Worm (Caenorhabditis elegans) whole organism, young adult: ENCODE results near the gene glb-10.

ENCODE experiments used
- B0019.2 ChIP-seq: fragments of 200-800 bp; sonication (Bioruptor generic); conservative IDR thresholded peaks from 2 replicates; pipeline ENCODE4 v1.3.6; 2022; ENCODE audit warnings: missing genetic modification reagents, missing genetic modification characterization, missing compliant biosample characterization
- B0261.1 ChIP-seq: sonication (generic microtip); optimal IDR thresholded peaks from 2 replicates; lab custom pipeline; 2016; ENCODE audit warnings: mild to moderate bottlenecking, missing genetic modification characterization, moderate library complexity, missing compliant biosample characterization
- B0336.3 ChIP-seq: fragments of 200-800 bp; sonication (Bioruptor generic); IDR thresholded peaks from 2 replicates; pipeline ENCODE4 v1.3.6; 2022; ENCODE audit warnings: missing genetic modification characterization, missing compliant biosample characterization
- C17E4.6 ChIP-seq: fragments of 200-800 bp; sonication (Bioruptor generic); IDR thresholded peaks from 2 replicates; pipeline ENCODE4 v1.3.6; 2022; ENCODE audit warnings: missing genetic modification reagents, missing genetic modification characterization, missing compliant biosample characterization
- F23B12.7 ChIP-seq: sonication (generic microtip); optimal IDR thresholded peaks from 2 replicates; lab custom pipeline; 2017; ENCODE audit warnings: missing genetic modification characterization, mild to moderate bottlenecking, missing compliant biosample characterization, antibody characterized with exemption, moderate library complexity; ENCODE audit not compliant: insufficient read depth
- F33H1.4 ChIP-seq: fragments of 200-800 bp; sonication (Bioruptor generic); IDR thresholded peaks from 2 replicates; pipeline ENCODE4 v1.3.6; 2022; ENCODE audit warnings: missing genetic modification reagents, missing genetic modification characterization, missing compliant biosample characterization
- F55B11.4 ChIP-seq: sonication (generic microtip); optimal IDR thresholded peaks from 2 replicates; lab custom pipeline; 2016; ENCODE audit warnings: missing compliant biosample characterization, missing genetic modification characterization, borderline replicate concordance; ENCODE audit not compliant: insufficient read depth
- F57A8.1 ChIP-seq: fragments of 200-800 bp; sonication (Bioruptor generic); optimal IDR thresholded peaks from 2 replicates; lab custom pipeline; 2018; ENCODE audit warnings: mild to moderate bottlenecking, missing genetic modification characterization, moderate library complexity, missing compliant biosample characterization
- F57C9.4 ChIP-seq: sonication (generic microtip); optimal IDR thresholded peaks from 2 replicates; lab custom pipeline; 2017; ENCODE audit warnings: mild to moderate bottlenecking, missing genetic modification characterization, missing compliant biosample characterization
- T07F8.4 ChIP-seq: sonication (generic microtip); optimal IDR thresholded peaks from 2 replicates; lab custom pipeline; 2016; ENCODE audit warnings: mild to moderate bottlenecking, missing genetic modification characterization, moderate library complexity, missing compliant biosample characterization
- T26A5.8 ChIP-seq: sonication (generic microtip); optimal IDR thresholded peaks from 2 replicates; lab custom pipeline; 2016; ENCODE audit warnings: missing genetic modification characterization, missing compliant biosample characterization
- Y53F4B.3 ChIP-seq: fragments of 200-800 bp; sonication (Bioruptor generic); IDR thresholded peaks from 2 replicates; pipeline ENCODE4 v1.3.6; 2022; ENCODE audit warnings: missing genetic modification reagents, missing genetic modification characterization, missing compliant biosample characterization
- Y53G8AR.9 ChIP-seq: fragments of 200-800 bp; sonication (Bioruptor generic); conservative IDR thresholded peaks from 2 replicates; pipeline ENCODE4 v1.3.6; 2022; ENCODE audit warnings: missing genetic modification reagents, missing genetic modification characterization, missing compliant biosample characterization
- Y79H2A.3 ChIP-seq: fragments of 200-800 bp; sonication (Bioruptor generic); conservative IDR thresholded peaks from 2 replicates; pipeline ENCODE4 v1.3.6; 2022; ENCODE audit warnings: missing genetic modification reagents, missing genetic modification characterization, missing compliant biosample characterization
- ZK185.1 ChIP-seq: sonication (generic microtip); optimal IDR thresholded peaks from 2 replicates; lab custom pipeline; 2016; ENCODE audit warnings: mild to moderate bottlenecking, missing genetic modification characterization, missing compliant biosample characterization; ENCODE audit not compliant: poor library complexity, severe bottlenecking
- aptf-3 ChIP-seq: fragments of 200-800 bp; sonication (Bioruptor generic); IDR thresholded peaks from 2 replicates; pipeline ENCODE4 v1.3.6; 2022; ENCODE audit warnings: missing genetic modification characterization, missing compliant biosample characterization
- atf-7 ChIP-seq: sonication (generic microtip); optimal IDR thresholded peaks from 2 replicates; lab custom pipeline; 2017; ENCODE audit warnings: mild to moderate bottlenecking, missing genetic modification characterization, missing compliant biosample characterization
- bed-1 ChIP-seq: fragments of 200-800 bp; sonication (Bioruptor generic); IDR thresholded peaks from 2 replicates; pipeline ENCODE4 v1.3.6; 2022; ENCODE audit warnings: missing genetic modification reagents, missing genetic modification characterization, missing compliant biosample characterization
- bed-2 ChIP-seq: fragments of 200-800 bp; sonication (Bioruptor generic); IDR thresholded peaks from 2 replicates; pipeline ENCODE4 v1.3.6; 2022; ENCODE audit warnings: missing genetic modification reagents, missing genetic modification characterization, missing compliant biosample characterization
- ccch-3 ChIP-seq: fragments of 200-800 bp; sonication (Bioruptor generic); optimal IDR thresholded peaks from 2 replicates; lab custom pipeline; 2018; ENCODE audit warnings: mild to moderate bottlenecking, missing genetic modification characterization, missing compliant biosample characterization
- ceh-27 ChIP-seq: fragments of 200-800 bp; sonication (Bioruptor generic); optimal IDR thresholded peaks from 2 replicates; lab custom pipeline; 2018; ENCODE audit warnings: mild to moderate bottlenecking, missing genetic modification characterization, moderate library complexity, missing compliant biosample characterization
- dpff-1 ChIP-seq: sonication (generic microtip); optimal IDR thresholded peaks from 2 replicates; lab custom pipeline; 2017; ENCODE audit warnings: mild to moderate bottlenecking, missing genetic modification characterization, missing compliant biosample characterization
- dpl-1 ChIP-seq: fragments of 150-350 bp; optimal IDR thresholded peaks from 2 replicates; lab custom pipeline; 2014; ENCODE audit warnings: missing biosample characterization, missing genetic modification reagents, missing genetic modification characterization
- efl-1 ChIP-seq: fragments of 150-350 bp; optimal IDR thresholded peaks from 2 replicates; lab custom pipeline; 2014; ENCODE audit warnings: missing biosample characterization, missing genetic modification reagents, missing genetic modification characterization
- egrh-3 ChIP-seq: fragments of 200-800 bp; sonication (Bioruptor generic); IDR thresholded peaks from 2 replicates; pipeline ENCODE4 v1.3.6; 2022; ENCODE audit warnings: missing genetic modification reagents, missing genetic modification characterization, missing compliant biosample characterization
- gei-17 ChIP-seq: fragments of 200-800 bp; sonication (Bioruptor generic); optimal IDR thresholded peaks from 2 replicates; lab custom pipeline; 2018; ENCODE audit warnings: mild to moderate bottlenecking, missing genetic modification characterization, missing compliant biosample characterization
- him-1 ChIP-seq: sonication (generic microtip); optimal IDR thresholded peaks from 2 replicates; lab custom pipeline; 2016; ENCODE audit warnings: missing genotype, missing genetic modification reagents, missing genetic modification characterization, missing compliant biosample characterization
- hlh-12 ChIP-seq: sonication (generic microtip); optimal IDR thresholded peaks from 2 replicates; lab custom pipeline; 2016; ENCODE audit warnings: missing genetic modification characterization, missing compliant biosample characterization
- hlh-26 ChIP-seq: fragments of 200-800 bp; sonication (Bioruptor generic); conservative IDR thresholded peaks from 2 replicates; pipeline ENCODE4 v1.3.6; 2022; ENCODE audit warnings: missing genetic modification reagents, missing genetic modification characterization, missing compliant biosample characterization
- hmg-20 ChIP-seq: fragments of 200-800 bp; sonication (Bioruptor generic); IDR thresholded peaks from 2 replicates; pipeline ENCODE4 v1.3.6; 2022; ENCODE audit warnings: missing genetic modification reagents, missing genetic modification characterization, missing compliant biosample characterization
- hsf-1 ChIP-seq: fragments of 200-800 bp; sonication (Bioruptor generic); IDR thresholded peaks from 2 replicates; pipeline ENCODE4 v1.3.6; 2022; ENCODE audit warnings: missing genetic modification reagents, missing genetic modification characterization, missing compliant biosample characterization
- lag-1 ChIP-seq: fragments of 200-800 bp; sonication (Bioruptor generic); IDR thresholded peaks from 2 replicates; pipeline ENCODE4 v1.3.6; 2022; ENCODE audit warnings: missing genetic modification reagents, missing genetic modification characterization, missing compliant biosample characterization
- lir-1 ChIP-seq: fragments of 200-800 bp; sonication (Bioruptor generic); conservative IDR thresholded peaks from 2 replicates; pipeline ENCODE4 v1.3.6; 2022; ENCODE audit warnings: missing genetic modification reagents, missing genetic modification characterization, missing compliant biosample characterization
- lsl-1 ChIP-seq: fragments of 200-800 bp; sonication (Bioruptor generic); optimal IDR thresholded peaks from 2 replicates; lab custom pipeline; 2018; ENCODE audit warnings: mild to moderate bottlenecking, missing genetic modification characterization, moderate library complexity, missing compliant biosample characterization
- madf-10 ChIP-seq: sonication (generic microtip); optimal IDR thresholded peaks from 2 replicates; lab custom pipeline; 2016; ENCODE audit warnings: mild to moderate bottlenecking, missing genetic modification characterization, missing compliant biosample characterization
- madf-8 ChIP-seq: fragments of 200-800 bp; sonication (Bioruptor generic); conservative IDR thresholded peaks from 2 replicates; pipeline ENCODE4 v1.3.6; 2022; ENCODE audit warnings: missing genetic modification reagents, missing genetic modification characterization, missing compliant biosample characterization
- mcd-1 ChIP-seq: fragments of 200-800 bp; sonication (Bioruptor generic); IDR thresholded peaks from 2 replicates; pipeline ENCODE4 v1.3.6; 2022; ENCODE audit warnings: missing genetic modification reagents, missing genetic modification characterization, missing compliant biosample characterization
- mel-28 ChIP-seq: sonication (generic microtip); optimal IDR thresholded peaks from 2 replicates; lab custom pipeline; 2016; ENCODE audit warnings: borderline replicate concordance, mild to moderate bottlenecking, missing genetic modification characterization, missing compliant biosample characterization
- nhr-179 ChIP-seq: sonication (generic microtip); optimal IDR thresholded peaks from 2 replicates; lab custom pipeline; 2016; ENCODE audit warnings: mild to moderate bottlenecking, missing genetic modification characterization, missing compliant biosample characterization
- nhr-90 ChIP-seq: sonication (generic microtip); optimal IDR thresholded peaks from 2 replicates; lab custom pipeline; 2016; ENCODE audit warnings: missing genotype, mild to moderate bottlenecking, missing genetic modification characterization, missing compliant biosample characterization
- pha-4 ChIP-seq: fragments of 150-350 bp; sonication (generic microtip); optimal IDR thresholded peaks from 2 replicates; lab custom pipeline; 2014; ENCODE audit warnings: missing biosample characterization, missing genetic modification reagents, missing genetic modification characterization
- rcor-1 ChIP-seq: fragments of 200-800 bp; sonication (Bioruptor generic); IDR thresholded peaks from 2 replicates; pipeline ENCODE4 v1.3.6; 2022; ENCODE audit warnings: missing genetic modification reagents, missing genetic modification characterization, missing compliant biosample characterization
- rpc-1 ChIP-seq, 2 experiments: fragments of 150-350 bp in 1 of 2; sonication (generic microtip) in 1 of 2; optimal IDR thresholded peaks; 2 replicates each; lab custom pipeline; 2014 to 2018; ENCODE audit warnings: missing biosample characterization in 1 of 2, missing genetic modification characterization in 1 of 2, missing genetic modification reagents in 1 of 2, missing genotype in 1 of 2
- sdz-38 ChIP-seq: sonication (generic microtip); optimal IDR thresholded peaks from 2 replicates; lab custom pipeline; 2016; ENCODE audit warnings: missing genotype, missing genetic modification characterization, missing compliant biosample characterization
- tbp1 ChIP-seq: fragments of 200-800 bp; sonication (Bioruptor generic); optimal IDR thresholded peaks from 2 replicates; lab custom pipeline; 2018; ENCODE audit warnings: mild to moderate bottlenecking, missing genetic modification characterization, missing compliant biosample characterization
- unc-130 ChIP-seq: sonication (generic microtip); optimal IDR thresholded peaks from 2 replicates; lab custom pipeline; 2016; ENCODE audit warnings: missing genetic modification reagents, missing genetic modification characterization, missing compliant biosample characterization
- zfh-2 ChIP-seq: fragments of 200-800 bp; sonication (Bioruptor generic); conservative IDR thresholded peaks from 2 replicates; pipeline ENCODE4 v1.3.6; 2022; ENCODE audit warnings: missing genetic modification reagents, missing genetic modification characterization, missing compliant biosample characterization
- ztf-18 ChIP-seq: sonication (generic microtip); optimal IDR thresholded peaks from 2 replicates; lab custom pipeline; 2016; ENCODE audit warnings: missing genotype, mild to moderate bottlenecking, missing genetic modification characterization, missing compliant biosample characterization

Gene glb-10

ce11 chrII:6346551-6347079 lies 37.5 kb upstream of the glb-10 start:
- peak; percentile 75 for TF ChIP-seq mel-28 (tag; lab: Kevin White, UChicago)
- no peak for TF ChIP-seq nhr-179 (tag; lab: Kevin White, UChicago)
- TF ChIP-seq tbp1, result peak; percentile 63
- peak; percentile 56 for TF ChIP-seq unc-130 (GFP tag; lab: Kevin White, UChicago)
- no peak for TF ChIP-seq hsf-1
- no peak for TF ChIP-seq F57A8.1
- TF ChIP-seq hmg-20, result no peak
- no peak for TF ChIP-seq lsl-1
- peak; percentile 94 for TF ChIP-seq B0336.3 (GFP tag; lab: Robert Waterston, UW)
- TF ChIP-seq madf-10, result peak; percentile 68
- no peak for TF ChIP-seq T26A5.8 (tag; lab: Kevin White, UChicago)
- no peak for TF ChIP-seq dpl-1 (GFP tag; lab: Kevin White, UChicago)
- peak; percentile 13 for TF ChIP-seq nhr-90 (tag; lab: Kevin White, UChicago)
- TF ChIP-seq ZK185.1 (tag; lab: Kevin White, UChicago), result peak; percentile 86
- TF ChIP-seq B0019.2 (GFP tag; lab: Robert Waterston, UW), result no peak
- TF ChIP-seq F55B11.4, result no peak
- TF ChIP-seq Y53G8AR.9 (GFP tag; lab: Robert Waterston, UW), result peak; percentile 97
- TF ChIP-seq F33H1.4 (GFP tag; lab: Robert Waterston, UW), result no peak
- TF ChIP-seq aptf-3 (GFP tag; lab: Robert Waterston, UW), result no peak
- TF ChIP-seq him-1 (tag; lab: Kevin White, UChicago), result peak; percentile 3
- peak; percentile 22 for TF ChIP-seq ceh-27 (GFP tag; lab: Kevin White, UChicago)
- no peak for TF ChIP-seq C17E4.6 (GFP tag; lab: Robert Waterston, UW)
- peak; percentile 46 for TF ChIP-seq pha-4 (tag; lab: Kevin White, UChicago)
- TF ChIP-seq F57C9.4 (tag; lab: Kevin White, UChicago), result peak; percentile 86
- no peak for TF ChIP-seq egrh-3 (GFP tag; lab: Robert Waterston, UW)
- TF ChIP-seq lag-1 (GFP tag; lab: Robert Waterston, UW), result 0 out of 2 replicates have a peak, but pooled peaks have one; percentile 44
- peak; percentile 57; the same call in 1 of the 2 replicates for TF ChIP-seq mcd-1
- TF ChIP-seq rpc-1 (optimal IDR thresholded peaks at IDR 0.05; lab: Kevin White, UChicago), result no peak
- no peak for TF ChIP-seq rpc-1 (tag; optimal IDR thresholded peaks at IDR 0.05; lab: Kevin White, UChicago)
- TF ChIP-seq hlh-12 (tag; lab: Kevin White, UChicago), result no peak
- TF ChIP-seq lir-1 (GFP tag; lab: Robert Waterston, UW), result 0 out of 2 replicates have a peak, but pooled peaks have one; percentile 31
- no peak for TF ChIP-seq efl-1
- TF ChIP-seq hlh-26 (GFP tag; lab: Robert Waterston, UW), result no peak
- peak; percentile 90 for TF ChIP-seq atf-7 (tag; lab: Kevin White, UChicago)
- TF ChIP-seq gei-17, result peak; percentile 80
- TF ChIP-seq sdz-38 (tag; lab: Kevin White, UChicago), result no peak
- no peak; the same call in 1 of the 2 replicates for TF ChIP-seq Y79H2A.3 (GFP tag; lab: Robert Waterston, UW)
- peak; percentile 40 for TF ChIP-seq ztf-18 (tag; lab: Kevin White, UChicago)
- TF ChIP-seq T07F8.4, result no peak
- 0 out of 2 replicates have a peak, but pooled peaks have one; percentile 40 for TF ChIP-seq bed-1 (GFP tag; lab: Robert Waterston, UW)
- TF ChIP-seq B0261.1 (tag; lab: Kevin White, UChicago), result peak; percentile 18
- peak; percentile 96 for TF ChIP-seq F23B12.7
- no peak for TF ChIP-seq madf-8 (GFP tag; lab: Robert Waterston, UW)
- no peak for TF ChIP-seq Y53F4B.3 (GFP tag; lab: Robert Waterston, UW)
- peak; percentile 43; the same call in 1 of the 2 replicates for TF ChIP-seq rcor-1 (GFP tag; lab: Robert Waterston, UW)
- no peak for TF ChIP-seq ccch-3 (GFP tag; lab: Kevin White, UChicago)
- TF ChIP-seq bed-2 (GFP tag; lab: Robert Waterston, UW), result no peak
- TF ChIP-seq zfh-2 (GFP tag; lab: Robert Waterston, UW), result no peak
- TF ChIP-seq dpff-1 (tag; lab: Kevin White, UChicago), result peak; percentile 48
